Fruit fly (Drosophila melanogaster) whole organism, prepupa: ENCODE measurements around the gene CG17776.

Source experiments
- Blimp-1 ChIP-seq: fragments of 200-800 bp; sonication (Bioruptor generic); optimal IDR thresholded peaks from 3 replicates; lab custom pipeline; 2017; ENCODE audit warnings: missing biosample characterization, missing genetic modification characterization, mild to moderate bottlenecking, moderate library complexity, missing genetic modification reagents
- CG10669 ChIP-seq: fragments of 200-800 bp; sonication (Bioruptor generic); optimal IDR thresholded peaks from 3 replicates; lab custom pipeline; 2018; ENCODE audit warnings: missing biosample characterization, mild to moderate bottlenecking, missing genetic modification characterization, moderate library complexity
- CG11294 ChIP-seq: fragments of 200-800 bp; sonication (Bioruptor generic); IDR thresholded peaks from 2 replicates; pipeline ENCODE4 v1.3.6; 2022; ENCODE audit warnings: missing biosample characterization, missing genetic modification characterization
- CG11762 ChIP-seq: fragments of 200-800 bp; sonication (Bioruptor generic); optimal IDR thresholded peaks from 3 replicates; lab custom pipeline; 2016; ENCODE audit warnings: missing biosample characterization, missing genetic modification characterization; ENCODE audit not compliant: insufficient read depth
- CG1621 ChIP-seq: fragments of 200-800 bp; sonication (Bioruptor generic); optimal IDR thresholded peaks from 3 replicates; lab custom pipeline; 2018; ENCODE audit warnings: missing biosample characterization, mild to moderate bottlenecking, missing genetic modification characterization
- CG16779 ChIP-seq: fragments of 200-800 bp; sonication (Bioruptor generic); optimal IDR thresholded peaks from 3 replicates; lab custom pipeline; 2017; ENCODE audit warnings: missing biosample characterization, mild to moderate bottlenecking, missing genetic modification characterization
- CG3032 ChIP-seq: fragments of 200-800 bp; optimal IDR thresholded peaks from 2 replicates; lab custom pipeline; 2019; ENCODE audit warnings: missing biosample characterization, mild to moderate bottlenecking, missing genetic modification characterization, moderate library complexity
- CG31627 ChIP-seq: fragments of 200-800 bp; sonication (Bioruptor generic); optimal IDR thresholded peaks from 3 replicates; lab custom pipeline; 2016; ENCODE audit warnings: missing biosample characterization, missing genetic modification characterization
- CG32006 ChIP-seq: fragments of 200-800 bp; sonication (Bioruptor generic); optimal IDR thresholded peaks from 3 replicates; lab custom pipeline; 2017; ENCODE audit warnings: missing biosample characterization, mild to moderate bottlenecking, missing genetic modification characterization
- CG4318 ChIP-seq: fragments of 200-800 bp; sonication (Bioruptor generic); optimal IDR thresholded peaks from 3 replicates; lab custom pipeline; 2017; ENCODE audit warnings: missing biosample characterization, mild to moderate bottlenecking, missing genetic modification characterization
- CG6163 ChIP-seq: fragments of 200-800 bp; sonication (Bioruptor generic); IDR thresholded peaks from 3 replicates; pipeline ENCODE4 v1.3.6; 2022; ENCODE audit warnings: missing biosample characterization, missing genetic modification characterization
- CG6276 ChIP-seq: fragments of 200-800 bp; sonication (Bioruptor generic); optimal IDR thresholded peaks from 2 replicates; lab custom pipeline; 2017; ENCODE audit warnings: missing biosample characterization, mild to moderate bottlenecking, missing genetic modification characterization
- CG6808 ChIP-seq: fragments of 200-800 bp; sonication (Bioruptor generic); optimal IDR thresholded peaks from 3 replicates; lab custom pipeline; 2017; ENCODE audit warnings: missing biosample characterization, missing genetic modification characterization, mild to moderate bottlenecking, moderate library complexity, missing genetic modification reagents
- CG6854 ChIP-seq: fragments of 200-800 bp; sonication (Bioruptor generic); optimal IDR thresholded peaks from 2 replicates; lab custom pipeline; 2017; ENCODE audit warnings: missing biosample characterization, mild to moderate bottlenecking, missing genetic modification characterization
- CG7368 ChIP-seq: fragments of 200-800 bp; sonication (Bioruptor generic); optimal IDR thresholded peaks from 3 replicates; lab custom pipeline; 2016; ENCODE audit warnings: missing biosample characterization, missing genetic modification characterization
- CG8119 ChIP-seq: fragments of 200-800 bp; sonication (Bioruptor generic); IDR thresholded peaks from 3 replicates; pipeline ENCODE4 v1.3.6; 2022; ENCODE audit warnings: missing biosample characterization, missing genetic modification characterization
- CG8319 ChIP-seq: fragments of 200-800 bp; sonication (Bioruptor generic); optimal IDR thresholded peaks from 3 replicates; lab custom pipeline; 2016; ENCODE audit warnings: missing biosample characterization, missing genetic modification characterization
- Eip75B ChIP-seq: fragments of 200-800 bp; sonication (Bioruptor generic); optimal IDR thresholded peaks from 3 replicates; lab custom pipeline; 2016; ENCODE audit warnings: missing biosample characterization, missing genetic modification characterization
- Eip78C ChIP-seq: fragments of 200-800 bp; sonication (Bioruptor generic); peaks from one replicate; lab custom pipeline; 2016; ENCODE audit warnings: missing biosample characterization, missing genetic modification characterization
- Ets21C ChIP-seq: fragments of 200-800 bp; sonication (Bioruptor generic); optimal IDR thresholded peaks from 3 replicates; lab custom pipeline; 2016; ENCODE audit warnings: missing biosample characterization, missing genetic modification characterization
- Ets96B ChIP-seq: fragments of 200-800 bp; optimal IDR thresholded peaks from 2 replicates; lab custom pipeline; 2019; ENCODE audit warnings: missing biosample characterization, mild to moderate bottlenecking, missing genetic modification characterization, moderate library complexity
- Hr38 ChIP-seq: sonication (Bioruptor generic); optimal IDR thresholded peaks from 2 replicates; lab custom pipeline; 2016; ENCODE audit warnings: missing biosample characterization, missing genetic modification characterization
- Hr4 ChIP-seq: fragments of 200-800 bp; sonication (Bioruptor generic); optimal IDR thresholded peaks from 3 replicates; lab custom pipeline; 2016; ENCODE audit warnings: missing biosample characterization, missing genetic modification characterization
- Met ChIP-seq: fragments of 200-800 bp; sonication (Bioruptor generic); optimal IDR thresholded peaks from 3 replicates; lab custom pipeline; 2016; ENCODE audit warnings: missing biosample characterization, missing genetic modification characterization
- OdsH ChIP-seq: fragments of 200-800 bp; sonication (Bioruptor generic); optimal IDR thresholded peaks from 3 replicates; lab custom pipeline; 2016; ENCODE audit warnings: missing biosample characterization, missing genetic modification characterization
- Smox ChIP-seq: fragments of 200-800 bp; sonication (Bioruptor generic); optimal IDR thresholded peaks from 3 replicates; lab custom pipeline; 2016; ENCODE audit warnings: missing biosample characterization, missing genetic modification characterization
- Sox102F ChIP-seq: fragments of 200-800 bp; sonication (Bioruptor generic); optimal IDR thresholded peaks from 2 replicates; lab custom pipeline; 2016; ENCODE audit warnings: missing biosample characterization, mild to moderate bottlenecking, missing genetic modification characterization
- Sox14 ChIP-seq: fragments of 200-800 bp; sonication (Bioruptor generic); optimal IDR thresholded peaks from 3 replicates; lab custom pipeline; 2016; ENCODE audit warnings: missing biosample characterization, missing genetic modification characterization
- achi ChIP-seq: fragments of 200-800 bp; sonication (Bioruptor generic); optimal IDR thresholded peaks from 3 replicates; lab custom pipeline; 2016; ENCODE audit warnings: missing biosample characterization, missing genetic modification characterization
- acj6 ChIP-seq: fragments of 200-800 bp; sonication (Bioruptor generic); optimal IDR thresholded peaks from 3 replicates; lab custom pipeline; 2016; ENCODE audit warnings: missing biosample characterization, missing genetic modification characterization
- eg ChIP-seq: fragments of 200-800 bp; sonication (Bioruptor generic); IDR thresholded peaks from 3 replicates; pipeline ENCODE4 v1.3.6; 2022; ENCODE audit warnings: missing biosample characterization, missing genetic modification characterization
- esn ChIP-seq: fragments of 200-800 bp; sonication (Bioruptor generic); optimal IDR thresholded peaks from 2 replicates; lab custom pipeline; 2016; ENCODE audit warnings: missing biosample characterization, mild to moderate bottlenecking, missing genetic modification characterization, moderate library complexity
- fd59A ChIP-seq: fragments of 200-800 bp; sonication (Bioruptor generic); optimal IDR thresholded peaks from 2 replicates; lab custom pipeline; 2017; ENCODE audit warnings: missing biosample characterization, mild to moderate bottlenecking, missing genetic modification characterization, missing genetic modification reagents
- fd85E ChIP-seq: fragments of 200-800 bp; sonication (Bioruptor generic); optimal IDR thresholded peaks from 3 replicates; lab custom pipeline; 2016; ENCODE audit warnings: missing biosample characterization, missing genetic modification characterization
- lz ChIP-seq: fragments of 200-800 bp; sonication (Bioruptor generic); optimal IDR thresholded peaks from 3 replicates; lab custom pipeline; 2016; ENCODE audit warnings: missing biosample characterization, missing genetic modification characterization
- net ChIP-seq: fragments of 200-800 bp; sonication (Bioruptor generic); optimal IDR thresholded peaks from 3 replicates; lab custom pipeline; 2016; ENCODE audit warnings: missing biosample characterization, missing genetic modification characterization
- salr ChIP-seq, 2 experiments: fragments of 200-800 bp; sonication (Bioruptor generic); optimal IDR thresholded peaks; 3 replicates each; lab custom pipeline; 2016 to 2018; ENCODE audit warnings: missing biosample characterization in 2 of 2, missing genetic modification characterization in 2 of 2, mild to moderate bottlenecking in 1 of 2
- ss ChIP-seq, 2 experiments: fragments of 200-800 bp; sonication (Bioruptor generic); optimal IDR thresholded peaks; 2 replicates in 1 of 2; 3 replicates in 1 of 2; lab custom pipeline; 2017 to 2018; ENCODE audit warnings: mild to moderate bottlenecking in 2 of 2, missing biosample characterization in 2 of 2, missing genetic modification characterization in 2 of 2, moderate library complexity in 1 of 2
- svp ChIP-seq: fragments of 200-800 bp; sonication (Bioruptor generic); peaks from one replicate; lab custom pipeline; 2016; ENCODE audit warnings: missing biosample characterization, missing genetic modification characterization
- topi ChIP-seq: fragments of 200-800 bp; sonication (Bioruptor generic); optimal IDR thresholded peaks from 3 replicates; lab custom pipeline; 2016; ENCODE audit warnings: missing biosample characterization, missing genetic modification characterization

Gene CG17776

DNA sequence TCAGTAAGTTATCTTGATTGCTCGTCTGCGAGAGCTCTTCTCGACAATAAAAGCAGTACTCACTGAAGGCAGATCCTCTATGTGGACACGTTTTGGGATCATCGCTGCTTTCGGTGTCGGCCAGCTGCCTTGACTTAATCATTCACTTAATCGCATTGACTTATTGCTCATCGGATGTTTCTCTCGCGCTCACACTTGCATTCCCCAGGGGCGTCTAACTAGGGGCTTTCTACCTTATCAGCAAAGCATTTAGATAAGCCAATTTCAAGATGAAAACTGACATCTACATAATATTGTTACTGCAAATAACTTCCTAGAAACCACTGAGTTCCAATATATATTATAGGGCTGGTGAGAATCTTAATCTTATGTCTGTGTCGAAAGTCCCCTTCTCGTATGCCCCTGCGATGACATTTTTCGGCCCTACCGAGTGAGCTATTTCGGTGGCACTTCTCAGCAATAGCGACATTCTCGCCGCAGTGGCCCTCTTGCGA lies 27.8 kb downstream of the CG17776 start (continued):
- TF ChIP-seq CG1621 (tag; lab: Kevin White, UChicago) (no peak), CG6854 (GFP tag; lab: Kevin White, UChicago) (no peak), fd59A (GFP tag; lab: Kevin White, UChicago) (no peak), Met (GFP tag; lab: Kevin White, UChicago) (peak; percentile 12), Smox (GFP tag; lab: Kevin White, UChicago) (no peak), CG7368 (no peak), eg (GFP tag; lab: Robert Waterston, UW) (peak; percentile 36; the same call in 1 of the 3 replicates), esn (no peak), CG6276 (no peak)
- TF ChIP-seq, all 60 proteins: peak for 9

DNA sequence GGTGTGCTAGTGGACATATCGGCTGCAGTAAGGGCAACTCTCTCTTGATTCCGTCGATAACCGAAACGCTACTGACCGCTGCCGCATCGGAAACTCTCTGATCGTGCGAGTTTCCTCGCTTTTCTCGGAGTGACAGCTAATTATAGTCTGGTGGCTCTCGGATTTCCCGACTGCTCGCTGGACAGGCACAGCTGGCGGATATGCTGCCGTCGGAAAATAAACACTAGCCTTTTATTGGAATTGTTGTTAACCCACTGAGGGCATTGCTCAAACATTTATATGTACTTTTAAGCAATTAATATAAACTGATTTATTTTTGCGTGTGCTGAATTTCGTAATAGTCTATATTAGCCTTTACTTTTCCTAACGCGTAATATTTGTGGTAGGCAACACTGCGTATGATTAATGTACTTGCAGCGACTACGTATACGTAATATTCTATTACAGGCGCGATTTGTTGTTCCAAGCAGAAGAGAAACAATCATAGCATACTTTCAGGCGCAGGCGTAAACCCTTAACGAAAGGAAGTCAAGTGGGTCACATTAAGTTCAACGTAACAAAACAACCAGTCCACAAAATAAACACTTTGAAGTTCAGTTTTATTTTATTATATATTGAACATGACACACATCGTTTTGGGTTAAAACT lies 29.4 kb downstream of the CG17776 start, which contains the start of gene SmydA-8:
Gene SmydA-8 (minus strand): TSS at position 51 of the 648 bp plus-strand sequence.
- TF ChIP-seq OdsH (no peak), svp (GFP tag; lab: Kevin White, UChicago) (peak; percentile 80), CG6163 (GFP tag; lab: Robert Waterston, UW) (no peak), esn (no peak), lz (GFP tag; lab: Kevin White, UChicago) (no peak), ss (GFP tag; optimal IDR thresholded peaks at IDR 0.05; lab: Kevin White, UChicago) (no peak), Eip75B (GFP tag; lab: Kevin White, UChicago) (peak; percentile 31), Met (GFP tag; lab: Kevin White, UChicago) (no peak), Eip78C (GFP tag; lab: Kevin White, UChicago) (peak; percentile 55)

DNA sequence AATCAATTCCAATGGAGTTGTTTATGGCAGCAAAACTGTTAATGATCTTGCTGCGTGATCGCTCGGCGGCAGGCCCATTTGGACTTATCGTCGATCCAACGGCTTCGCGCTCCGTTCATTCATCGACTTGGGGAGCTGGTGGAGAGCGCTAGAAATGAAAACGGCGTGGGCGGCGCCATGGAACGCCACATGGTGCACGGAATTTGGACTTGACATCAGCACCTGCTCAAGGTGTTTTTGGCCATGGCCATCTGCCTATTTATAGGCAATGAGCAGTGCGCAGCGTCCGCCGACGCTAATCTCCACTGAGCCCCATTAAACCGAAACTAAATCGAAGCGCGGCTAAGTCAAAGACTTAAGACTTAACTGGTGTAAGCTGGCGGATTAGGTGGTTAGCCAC lies 33.9 kb downstream of the CG17776 start:
- TF ChIP-seq Blimp-1 (no peak), CG6808 (GFP tag; lab: Kevin White, UChicago) (no peak), salr (GFP tag; optimal IDR thresholded peaks at IDR 0.05; lab: Kevin White, UChicago) (no peak), CG1621 (tag; lab: Kevin White, UChicago) (no peak)

DNA sequence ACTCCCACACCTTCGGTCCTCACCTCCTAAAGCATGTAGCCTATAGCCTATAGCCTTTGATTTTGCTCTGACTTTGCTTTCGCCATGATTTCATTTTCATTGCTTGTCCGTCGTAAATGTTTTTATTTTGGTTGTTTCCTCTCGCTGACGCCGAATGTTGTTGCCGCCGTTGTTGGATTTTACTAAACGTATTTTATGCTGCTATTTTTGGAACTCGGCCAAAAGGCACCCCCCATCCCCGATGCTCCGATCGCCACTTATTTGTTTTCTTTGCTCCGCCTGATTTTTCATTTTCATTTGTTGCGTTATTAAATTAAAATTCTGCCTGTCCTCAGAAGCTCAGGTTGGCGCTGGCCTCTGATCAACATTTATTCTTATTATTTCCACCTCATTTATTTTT lies 34.7 kb downstream of the CG17776 start:
- TF ChIP-seq Eip75B (GFP tag; lab: Kevin White, UChicago): no peak
- TF ChIP-seq net (GFP tag; lab: Kevin White, UChicago): peak; percentile 23

DNA sequence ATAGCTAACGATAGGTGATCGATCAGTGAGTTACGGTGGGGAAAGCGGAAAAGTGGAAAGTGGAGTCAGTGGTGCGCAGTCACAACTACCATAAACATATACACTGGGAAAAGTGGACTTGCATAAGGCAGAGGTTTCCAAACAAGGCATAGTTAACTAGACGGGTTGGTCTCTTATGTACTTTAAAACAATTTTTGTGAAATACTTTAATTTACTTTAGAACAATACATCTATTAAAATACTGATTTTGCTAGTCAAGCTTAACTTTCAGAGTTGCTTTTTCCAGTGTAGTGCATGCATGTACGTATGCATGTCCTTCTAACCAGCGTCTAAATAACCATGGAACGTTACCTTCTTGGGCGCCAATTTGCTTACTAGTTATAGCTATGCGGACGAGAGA lies 35.4 kb downstream of the CG17776 start:
- TF ChIP-seq CG1621 (tag; lab: Kevin White, UChicago) (no peak), Smox (GFP tag; lab: Kevin White, UChicago) (no peak), Eip75B (GFP tag; lab: Kevin White, UChicago) (no peak), CG16779 (tag; lab: Kevin White, UChicago) (no peak), CG4318 (GFP tag; lab: Kevin White, UChicago) (peak; percentile 55), Blimp-1 (no peak), acj6 (GFP tag; lab: Kevin White, UChicago) (peak; percentile 16), Hr4 (GFP tag; lab: Kevin White, UChicago) (peak; percentile 74), achi (GFP tag; lab: Kevin White, UChicago) (peak; percentile 23), CG8319 (GFP tag; lab: Kevin White, UChicago) (no peak), CG11762 (GFP tag; lab: Kevin White, UChicago) (no peak), Ets96B (tag; lab: Kevin White, UChicago) (peak; percentile 5), CG11294 (GFP tag; lab: Robert Waterston, UW) (no peak), CG3032 (tag; lab: Kevin White, UChicago) (peak; percentile 12), salr (GFP tag; optimal IDR thresholded peaks at IDR 0.05; lab: Kevin White, UChicago) (peak in 1 of 2 experiments; percentile 2), CG6808 (GFP tag; lab: Kevin White, UChicago) (peak; percentile 6), Sox14 (GFP tag; lab: Kevin White, UChicago) (peak; percentile 3), CG32006 (GFP tag; lab: Kevin White, UChicago) (peak; percentile 76), Eip78C (GFP tag; lab: Kevin White, UChicago) (peak; percentile 75), CG6276 (peak; percentile 15), svp (GFP tag; lab: Kevin White, UChicago) (peak; percentile 66), topi (GFP tag; lab: Kevin White, UChicago) (no peak), Ets21C (no peak), Met (GFP tag; lab: Kevin White, UChicago) (no peak), Sox102F (GFP tag; lab: Kevin White, UChicago) (no peak), CG8119 (GFP tag; lab: Robert Waterston, UW) (peak; percentile 45; the same call in 2 of the 3 replicates), fd59A (GFP tag; lab: Kevin White, UChicago) (no peak), Hr38 (no peak), fd85E (GFP tag; lab: Kevin White, UChicago) (no peak), CG10669 (GFP tag; lab: Kevin White, UChicago) (peak; percentile 5), CG31627 (no peak), ss (GFP tag; optimal IDR thresholded peaks at IDR 0.05; lab: Kevin White, UChicago) (no peak), lz (GFP tag; lab: Kevin White, UChicago) (no peak)
